Worm (Caenorhabditis elegans) whole organism, young adult: ENCODE measurements around the gene C28D4.8.

Experiments used
- F22D6.2 ChIP-seq: sonication (generic microtip); optimal IDR thresholded peaks from 2 replicates; lab custom pipeline; 2016; ENCODE audit warnings: mild to moderate bottlenecking, missing genetic modification characterization, missing compliant biosample characterization
- attf-6 ChIP-seq: fragments of 200-800 bp; sonication (Bioruptor generic); IDR thresholded peaks from 2 replicates; pipeline ENCODE4 v1.3.6; 2022; ENCODE audit warnings: missing genetic modification reagents, missing genetic modification characterization, missing compliant biosample characterization
- cebp-1 ChIP-seq, 2 experiments: fragments of 200-800 bp in 1 of 2; sonication (Bioruptor generic) in 1 of 2; sonication (generic microtip) in 1 of 2; IDR thresholded peaks in 1 of 2; optimal IDR thresholded peaks in 1 of 2; 2 replicates each; pipeline versions ENCODE4 v1.3.6 to Lab custom; 2017 to 2022; ENCODE audit warnings: missing compliant biosample characterization in 2 of 2, missing genetic modification characterization in 2 of 2, mild to moderate bottlenecking in 1 of 2, missing genetic modification reagents in 1 of 2, moderate library complexity in 1 of 2
- dpff-1 ChIP-seq: sonication (generic microtip); optimal IDR thresholded peaks from 2 replicates; lab custom pipeline; 2017; ENCODE audit warnings: mild to moderate bottlenecking, missing genetic modification characterization, missing compliant biosample characterization
- hlh-26 ChIP-seq: fragments of 200-800 bp; sonication (Bioruptor generic); conservative IDR thresholded peaks from 2 replicates; pipeline ENCODE4 v1.3.6; 2022; ENCODE audit warnings: missing genetic modification reagents, missing genetic modification characterization, missing compliant biosample characterization
- lsy-27 ChIP-seq: sonication (generic microtip); optimal IDR thresholded peaks from 2 replicates; lab custom pipeline; 2017; ENCODE audit warnings: missing genetic modification characterization, mild to moderate bottlenecking, missing compliant biosample characterization, antibody characterized with exemption, missing genotype, borderline replicate concordance; ENCODE audit not compliant: insufficient read depth
- nfya-1 ChIP-seq: sonication (generic microtip); optimal IDR thresholded peaks from 2 replicates; lab custom pipeline; 2017; ENCODE audit warnings: antibody characterized with exemption, missing compliant biosample characterization, missing genetic modification characterization, borderline replicate concordance; ENCODE audit not compliant: insufficient read depth
- nhr-90 ChIP-seq: sonication (generic microtip); optimal IDR thresholded peaks from 2 replicates; lab custom pipeline; 2016; ENCODE audit warnings: missing genotype, mild to moderate bottlenecking, missing genetic modification characterization, missing compliant biosample characterization
- rcor-1 ChIP-seq: fragments of 200-800 bp; sonication (Bioruptor generic); IDR thresholded peaks from 2 replicates; pipeline ENCODE4 v1.3.6; 2022; ENCODE audit warnings: missing genetic modification reagents, missing genetic modification characterization, missing compliant biosample characterization
- sdz-38 ChIP-seq: sonication (generic microtip); optimal IDR thresholded peaks from 2 replicates; lab custom pipeline; 2016; ENCODE audit warnings: missing genotype, missing genetic modification characterization, missing compliant biosample characterization
- sea-2 ChIP-seq: fragments of 200-800 bp; sonication (Bioruptor generic); IDR thresholded peaks from 2 replicates; pipeline ENCODE4 v1.3.6; 2022; ENCODE audit warnings: missing genetic modification characterization, missing compliant biosample characterization
- snpc-4 ChIP-seq, 5 experiments: fragments of 150-350 bp in 1 of 5; sonication (generic microtip) in 4 of 5; optimal IDR thresholded peaks; 2 replicates each; lab custom pipeline; 2014 to 2018; ENCODE audit warnings: missing genetic modification characterization in 5 of 5, missing biosample characterization in 3 of 5, antibody characterized with exemption in 2 of 5, mild to moderate bottlenecking in 2 of 5, missing compliant biosample characterization in 2 of 5, missing genotype in 2 of 5, moderate library complexity in 2 of 5, missing genetic modification reagents in 1 of 5

ce11 chrIV:9697869-9698268 is 50.4 kb downstream of the C28D4.8 start:
- TF ChIP-seq dpff-1 (no peak), rcor-1 (GFP tag; lab: Robert Waterston, UW) (no peak), F22D6.2 (tag; lab: Kevin White, UChicago) (no peak), snpc-4 (GFP tag; optimal IDR thresholded peaks at IDR 0.05; lab: Kevin White, UChicago) (no peak), snpc-4 (tag; optimal IDR thresholded peaks at IDR 0.05; lab: Kevin White, UChicago) (no peak), lsy-27 (tag; lab: Kevin White, UChicago) (no peak), cebp-1 (GFP tag; IDR thresholded peaks at IDR 0.05; lab: Robert Waterston, UW) (no peak), cebp-1 (tag; optimal IDR thresholded peaks at IDR 0.05; lab: Kevin White, UChicago) (no peak), hlh-26 (GFP tag; lab: Robert Waterston, UW) (no peak), sea-2 (no peak), sdz-38 (tag; lab: Kevin White, UChicago) (no peak), nhr-90 (tag; lab: Kevin White, UChicago) (no peak), nfya-1 (tag; lab: Kevin White, UChicago) (no peak), attf-6 (GFP tag; lab: Robert Waterston, UW) (no peak)
